Fruit fly (Drosophila melanogaster) whole organism, embryonic: ENCODE data around the gene Fnta.
A peak's percentile ranks its signal among the peaks of the same experiment; 100 is the strongest.

ENCODE experiments used
- Awh ChIP-seq: fragments of 200-800 bp; sonication (Bioruptor generic); IDR thresholded peaks from 2 replicates; pipeline ENCODE4, ENCODE4 v1.3.6; 2022; ENCODE audit warnings: missing biosample characterization, missing genetic modification characterization
- Bgb ChIP-seq: fragments of 200-800 bp; sonication (Bioruptor generic); IDR thresholded peaks from 2 replicates; pipeline ENCODE4 v1.3.6; 2022; ENCODE audit warnings: missing biosample characterization, missing genetic modification characterization; ENCODE audit not compliant: partially characterized antibody
- CG10959 ChIP-seq: fragments of 200-800 bp; sonication (Bioruptor generic); IDR thresholded peaks from 2 replicates; pipeline ENCODE4 v1.3.6; 2022; ENCODE audit warnings: missing biosample characterization, missing genetic modification characterization
- CG11093 ChIP-seq: fragments of 200-800 bp; sonication (Bioruptor generic); IDR thresholded peaks from 3 replicates; pipeline ENCODE4 v1.3.6; 2022; ENCODE audit warnings: missing biosample characterization, missing genetic modification characterization
- CG11456 ChIP-seq: fragments of 200-800 bp; sonication (Bioruptor generic); IDR thresholded peaks from 3 replicates; pipeline ENCODE4 v1.3.6; 2022; ENCODE audit warnings: missing biosample characterization, missing genetic modification characterization
- CG11695 ChIP-seq: fragments of 200-800 bp; sonication (Bioruptor generic); IDR thresholded peaks from 3 replicates; pipeline ENCODE4 v1.3.6; 2022; ENCODE audit warnings: missing biosample characterization, missing genetic modification characterization
- CG13296 ChIP-seq: fragments of 200-800 bp; sonication (Bioruptor generic); optimal IDR thresholded peaks from 3 replicates; lab custom pipeline; 2018; ENCODE audit warnings: missing biosample characterization, mild to moderate bottlenecking, missing genetic modification characterization
- CG13894 ChIP-seq: fragments of 200-800 bp; sonication (Bioruptor generic); optimal IDR thresholded peaks from 3 replicates; lab custom pipeline; 2018; ENCODE audit warnings: missing biosample characterization, mild to moderate bottlenecking, missing genetic modification characterization, moderate library complexity
- CG15269 ChIP-seq: fragments of 200-800 bp; sonication (Bioruptor generic); optimal IDR thresholded peaks from 2 replicates; lab custom pipeline; 2018; ENCODE audit warnings: missing biosample characterization, mild to moderate bottlenecking, missing genetic modification characterization, moderate library complexity
- CG16779 ChIP-seq: fragments of 200-800 bp; sonication (Bioruptor generic); IDR thresholded peaks from 2 replicates; pipeline ENCODE4 v1.3.6; 2022; ENCODE audit warnings: missing biosample characterization, missing genetic modification characterization
- CG18764 ChIP-seq: fragments of 200-800 bp; sonication (Bioruptor generic); optimal IDR thresholded peaks from 3 replicates; lab custom pipeline; 2016; ENCODE audit warnings: missing biosample characterization, missing genetic modification characterization
- CG32772 ChIP-seq: fragments of 200-800 bp; sonication (Bioruptor generic); IDR thresholded peaks from 2 replicates; pipeline ENCODE4 v1.3.6; 2022; ENCODE audit warnings: missing biosample characterization, missing genetic modification characterization
- CG3847 ChIP-seq: fragments of 200-800 bp; sonication (Bioruptor generic); IDR thresholded peaks from 2 replicates; pipeline ENCODE4 v1.3.6; 2022; ENCODE audit warnings: missing biosample characterization, missing genetic modification characterization
- CG6175 ChIP-seq: fragments of 200-800 bp; sonication (Bioruptor generic); IDR thresholded peaks from 3 replicates; pipeline ENCODE4 v1.3.6; 2022; ENCODE audit warnings: missing biosample characterization, missing genetic modification characterization
- CG6854 ChIP-seq: fragments of 200-800 bp; sonication (Bioruptor generic); optimal IDR thresholded peaks from 3 replicates; lab custom pipeline; 2017; ENCODE audit warnings: missing biosample characterization, mild to moderate bottlenecking, missing genetic modification characterization
- CG7372 ChIP-seq: fragments of 200-800 bp; sonication (Bioruptor generic); IDR thresholded peaks from 2 replicates; pipeline ENCODE4 v1.3.6; 2022; ENCODE audit warnings: missing biosample characterization, missing genetic modification characterization
- CG7745 ChIP-seq: fragments of 200-800 bp; sonication (Bioruptor generic); optimal IDR thresholded peaks from 2 replicates; lab custom pipeline; 2018; ENCODE audit warnings: missing biosample characterization, mild to moderate bottlenecking, missing genetic modification characterization, moderate library complexity
- CG7963 ChIP-seq: fragments of 200-800 bp; sonication (Bioruptor generic); IDR thresholded peaks from 3 replicates; pipeline ENCODE4 v1.3.6; 2022; ENCODE audit warnings: missing biosample characterization, missing genetic modification characterization; ENCODE audit not compliant: partially characterized antibody
- CG8388 ChIP-seq: fragments of 200-800 bp; sonication (Bioruptor generic); optimal IDR thresholded peaks from 2 replicates; lab custom pipeline; 2019; ENCODE audit warnings: missing biosample characterization, mild to moderate bottlenecking, missing genetic modification characterization, moderate library complexity
- CG8478 ChIP-seq: fragments of >200 bp; optimal IDR thresholded peaks from 2 replicates; lab custom pipeline; 2018
- CG9215 ChIP-seq: fragments of 200-800 bp; sonication (Bioruptor generic); IDR thresholded peaks from 2 replicates; pipeline ENCODE4 v1.3.6; 2022; ENCODE audit warnings: missing biosample characterization, missing genetic modification characterization
- Dad ChIP-seq: fragments of 200-800 bp; sonication (Bioruptor generic); optimal IDR thresholded peaks from 3 replicates; lab custom pipeline; 2016; ENCODE audit warnings: missing biosample characterization, missing genetic modification characterization
- Dbx ChIP-seq: fragments of 200-800 bp; sonication (Bioruptor generic); IDR thresholded peaks from 3 replicates; pipeline ENCODE4 v1.3.6; 2022; ENCODE audit warnings: missing biosample characterization, missing genetic modification characterization
- Doc2 ChIP-seq: fragments of 200-800 bp; sonication (Bioruptor generic); IDR thresholded peaks from 2 replicates; pipeline ENCODE4 v1.3.6; 2022; ENCODE audit warnings: missing biosample characterization, missing genetic modification characterization
- Ets65A ChIP-seq: fragments of 200-800 bp; sonication (Bioruptor generic); peaks from one replicate; lab custom pipeline; 2016; ENCODE audit warnings: missing biosample characterization, missing genetic modification characterization
- GATAe ChIP-seq: fragments of 200-800 bp; sonication (Bioruptor generic); conservative IDR thresholded peaks from 2 replicates; pipeline ENCODE4 v1.3.6; 2022; ENCODE audit warnings: missing biosample characterization, missing genetic modification characterization
- Hr78 ChIP-seq, 2 experiments: fragments of 200-800 bp in 1 of 2; fragments of >200 bp in 1 of 2; sonication (Bioruptor generic) in 1 of 2; optimal IDR thresholded peaks; 2 replicates each; lab custom pipeline; 2017 to 2019; ENCODE audit warnings: missing biosample characterization in 2 of 2, missing genetic modification characterization in 2 of 2, mild to moderate bottlenecking in 1 of 2, moderate library complexity in 1 of 2
- Med ChIP-seq: fragments of 200-800 bp; sonication (Bioruptor generic); peaks from one replicate; lab custom pipeline; 2016; ENCODE audit warnings: missing biosample characterization, missing genetic modification characterization, mild to moderate bottlenecking, inconsistent platforms, moderate library complexity
- Six4 ChIP-seq: fragments of 200-800 bp; sonication (Bioruptor generic); optimal IDR thresholded peaks from 2 replicates; lab custom pipeline; 2016; ENCODE audit warnings: missing biosample characterization, missing genetic modification characterization
- ash1 ChIP-seq: fragments of 200-800 bp; sonication (Bioruptor generic); optimal IDR thresholded peaks from 2 replicates; lab custom pipeline; 2018; ENCODE audit warnings: missing biosample characterization, mild to moderate bottlenecking, missing genetic modification characterization
- btn ChIP-seq: fragments of 200-800 bp; sonication (Bioruptor generic); optimal IDR thresholded peaks from 2 replicates; lab custom pipeline; 2016; ENCODE audit warnings: missing biosample characterization, missing genetic modification characterization
- chif ChIP-seq, 2 experiments: fragments of 200-800 bp; sonication (Bioruptor generic); optimal IDR thresholded peaks; 3 replicates each; lab custom pipeline; 2016; ENCODE audit warnings: missing biosample characterization in 2 of 2, missing genetic modification characterization in 2 of 2
- chinmo ChIP-seq: fragments of 200-800 bp; sonication (Bioruptor generic); IDR thresholded peaks from 4 replicates; pipeline ENCODE4 v1.3.6; 2022; ENCODE audit warnings: missing biosample characterization, missing genetic modification characterization; ENCODE audit not compliant: partially characterized antibody
- chn ChIP-seq: fragments of 200-800 bp; sonication (Bioruptor generic); optimal IDR thresholded peaks from 2 replicates; lab custom pipeline; 2016; ENCODE audit warnings: missing biosample characterization, missing genetic modification characterization
- ci ChIP-seq: fragments of 200-800 bp; sonication (Bioruptor generic); IDR thresholded peaks from 3 replicates; pipeline ENCODE4 v1.3.6; 2022; ENCODE audit warnings: missing biosample characterization, missing genetic modification characterization
- corto ChIP-seq: fragments of 200-800 bp; sonication (Bioruptor generic); optimal IDR thresholded peaks from 2 replicates; lab custom pipeline; 2016; ENCODE audit warnings: missing biosample characterization, mild to moderate bottlenecking, missing genetic modification characterization, moderate library complexity
- danr ChIP-seq: fragments of 200-800 bp; sonication (Bioruptor generic); IDR thresholded peaks from 2 replicates; pipeline ENCODE4 v1.3.6; 2022; ENCODE audit warnings: missing biosample characterization, missing genetic modification characterization
- eyg ChIP-seq: fragments of 200-800 bp; sonication (Bioruptor generic); optimal IDR thresholded peaks from 3 replicates; lab custom pipeline; 2016; ENCODE audit warnings: missing biosample characterization, missing genetic modification characterization
- inv ChIP-seq: fragments of 200-800 bp; sonication (Bioruptor generic); IDR thresholded peaks from 2 replicates; pipeline ENCODE4 v1.3.6; 2022; ENCODE audit warnings: missing biosample characterization, missing genetic modification characterization; ENCODE audit not compliant: partially characterized antibody
- kni ChIP-seq: fragments of 200-800 bp; sonication (Bioruptor generic); optimal IDR thresholded peaks from 3 replicates; lab custom pipeline; 2017; ENCODE audit warnings: mild to moderate bottlenecking, missing biosample characterization, missing genetic modification reagents, missing genetic modification characterization
- lilli ChIP-seq: fragments of 200-800 bp; sonication (Bioruptor generic); optimal IDR thresholded peaks from 3 replicates; lab custom pipeline; 2016; ENCODE audit warnings: missing biosample characterization, missing genetic modification characterization
- shn ChIP-seq: fragments of 200-800 bp; sonication (Bioruptor generic); optimal IDR thresholded peaks from 3 replicates; lab custom pipeline; 2016; ENCODE audit warnings: missing biosample characterization, missing genetic modification characterization
- slou ChIP-seq: fragments of 200-800 bp; sonication (Bioruptor generic); optimal IDR thresholded peaks from 3 replicates; lab custom pipeline; 2016; ENCODE audit warnings: missing biosample characterization, missing genetic modification characterization
- sr ChIP-seq: fragments of 200-800 bp; sonication (Bioruptor generic); IDR thresholded peaks from 3 replicates; pipeline ENCODE4 v1.3.6; 2022; ENCODE audit warnings: missing biosample characterization, missing genetic modification characterization
- sug ChIP-seq: fragments of 200-800 bp; optimal IDR thresholded peaks from 2 replicates; lab custom pipeline; 2019; ENCODE audit warnings: missing biosample characterization, mild to moderate bottlenecking, missing genetic modification characterization, moderate library complexity
- vfl ChIP-seq: fragments of 200-800 bp; sonication (Bioruptor generic); optimal IDR thresholded peaks from 2 replicates; lab custom pipeline; 2016; ENCODE audit warnings: missing biosample characterization, missing genetic modification characterization
- vnd ChIP-seq: fragments of 200-800 bp; sonication (Bioruptor generic); IDR thresholded peaks from 3 replicates; pipeline ENCODE4 v1.3.6; 2022; ENCODE audit warnings: missing biosample characterization, missing genetic modification characterization; ENCODE audit not compliant: partially characterized antibody
- vvl ChIP-seq: fragments of 200-800 bp; sonication (Bioruptor generic); IDR thresholded peaks from 2 replicates; pipeline ENCODE4 v1.3.6; 2022; ENCODE audit warnings: missing biosample characterization, missing genetic modification characterization
- yki ChIP-seq: fragments of >200 bp; optimal IDR thresholded peaks from 3 replicates; lab custom pipeline; 2018

Gene Fnta

DNA sequence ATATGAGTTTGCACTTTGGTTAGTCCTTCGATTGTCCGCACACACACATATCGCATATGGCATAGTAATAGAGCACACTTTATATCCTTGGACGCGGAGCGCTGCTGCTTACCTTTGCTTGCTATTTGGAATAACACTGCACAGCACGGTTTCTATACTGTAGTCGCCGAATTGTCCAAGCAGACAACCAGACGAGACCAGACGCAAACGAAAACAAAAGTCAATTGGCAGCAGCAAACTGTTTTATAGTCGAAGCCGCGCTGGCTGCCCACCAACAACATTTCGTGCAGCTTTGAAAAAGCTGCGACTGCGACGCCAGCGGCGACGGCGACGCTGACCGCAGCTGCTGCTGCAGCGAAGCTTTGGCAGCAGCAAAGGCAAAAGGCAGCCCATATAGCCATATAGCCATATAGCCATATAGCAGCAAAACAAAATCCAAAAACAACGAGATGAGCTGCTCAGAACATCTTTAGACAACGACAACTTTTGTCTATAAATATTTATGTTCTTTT lies 28.7 kb downstream of the Fnta start, which contains the start of gene slf (continued):
- TF ChIP-seq vvl (GFP tag; lab: Robert Waterston, UW) (0 out of 2 replicates have a peak, but pooled peaks have one; percentile 16), CG9215 (no peak), GATAe (GFP tag; lab: Robert Waterston, UW) (no peak), inv (peak; percentile 10; the same call in 1 of the 2 replicates), CG6854 (no peak), ash1 (GFP tag; lab: Kevin White, UChicago) (no peak), btn (GFP tag; lab: Kevin White, UChicago) (no peak), CG13296 (GFP tag; lab: Kevin White, UChicago) (no peak), CG18764 (GFP tag; lab: Kevin White, UChicago) (no peak), slou (GFP tag; lab: Kevin White, UChicago) (no peak), CG6175 (GFP tag; lab: Robert Waterston, UW) (no peak), chinmo (GFP tag; lab: Robert Waterston, UW) (peak; percentile 93), lilli (GFP tag; lab: Kevin White, UChicago) (peak; percentile 17), Bgb (GFP tag; lab: Robert Waterston, UW) (no peak), vfl (GFP tag; lab: Kevin White, UChicago) (no peak), eyg (GFP tag; lab: Kevin White, UChicago) (no peak), CG7745 (tag; lab: Kevin White, UChicago) (no peak), corto (GFP tag; lab: Kevin White, UChicago) (no peak), chif (GFP tag; optimal IDR thresholded peaks at IDR 0.05; lab: Kevin White, UChicago) (no peak), Dbx (0 out of 3 replicates have a peak, but pooled peaks have one; percentile 7), CG11695 (GFP tag; lab: Robert Waterston, UW) (no peak), vnd (no peak), danr (GFP tag; lab: Robert Waterston, UW) (no peak)

dm6 chr2L:4800033-4800432 lies 30.5 kb downstream of the Fnta start:
- no peak for TF ChIP-seq CG11093 (GFP tag; lab: Robert Waterston, UW)
- no peak for TF ChIP-seq CG3847 (GFP tag; lab: Robert Waterston, UW)
- TF ChIP-seq CG11456 (GFP tag; lab: Robert Waterston, UW), result peak; percentile 4; the same call in 1 of the 3 replicates
- TF ChIP-seq kni (GFP tag; lab: Kevin White, UChicago), result no peak
- peak; percentile 47 for TF ChIP-seq Med
- TF ChIP-seq chinmo (GFP tag; lab: Robert Waterston, UW), result 0 out of 4 replicates have a peak, but pooled peaks have one; percentile 25
- TF ChIP-seq Six4 (GFP tag; lab: Kevin White, UChicago), result no peak
- 0 out of 3 replicates have a peak, but pooled peaks have one; percentile 26 for TF ChIP-seq ci
- TF ChIP-seq CG32772 (GFP tag; lab: Robert Waterston, UW), result no peak
- TF ChIP-seq sug, result no peak
- peak; percentile 9 for TF ChIP-seq CG8388 (GFP tag; lab: Kevin White, UChicago)

- TF ChIP-seq CG15269 (tag; lab: Kevin White, UChicago) (peak; percentile 21), Awh (GFP tag; lab: Robert Waterston, UW) (peak; percentile 90), Dad (no peak)
Observed at dm6 chr2L:4798894-4799293, 31.6 kb downstream of the Fnta start.

DNA sequence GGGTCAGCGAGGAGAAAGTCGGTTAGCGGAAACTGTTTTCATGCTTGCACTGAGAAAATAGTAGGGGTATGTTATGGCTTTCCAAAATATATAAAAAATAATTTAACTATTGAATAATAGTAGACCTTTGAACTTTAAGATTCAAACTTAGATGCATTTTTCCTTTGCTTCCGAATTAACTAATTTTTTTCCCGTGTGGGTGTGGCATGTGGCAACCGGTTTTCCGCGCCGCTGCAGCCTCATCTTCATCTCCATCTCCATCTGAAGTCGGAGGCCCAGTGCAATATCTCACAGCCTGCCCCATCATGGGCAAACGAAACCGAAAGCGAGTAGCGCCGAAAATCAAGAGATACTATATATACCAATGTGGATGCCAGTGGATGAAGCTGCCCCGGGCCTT lies 32.9 kb downstream of the Fnta start:
- no peak for TF ChIP-seq CG13894 (tag; lab: Kevin White, UChicago)
- no peak for TF ChIP-seq shn (GFP tag; lab: Kevin White, UChicago)
- TF ChIP-seq CG16779 (GFP tag; lab: Robert Waterston, UW), result no peak
- no peak for TF ChIP-seq CG7963 (GFP tag; lab: Robert Waterston, UW)
- TF ChIP-seq CG8478 (lab: Kevin White, UChicago), result no peak
- no peak for TF ChIP-seq CG10959 (GFP tag; lab: Robert Waterston, UW)
- TF ChIP-seq Hr78 (GFP tag; optimal IDR thresholded peaks at IDR 0.05; lab: Kevin White, UChicago), result peak in 1 of 2 experiments; percentile 29
- TF ChIP-seq Ets65A (GFP tag; lab: Kevin White, UChicago), result peak; percentile 27
- no peak for TF ChIP-seq Doc2
- no peak for TF ChIP-seq CG7372 (GFP tag; lab: Robert Waterston, UW)
- no peak for TF ChIP-seq yki (lab: Kevin White, UChicago)
- TF ChIP-seq chn (GFP tag; lab: Kevin White, UChicago), result no peak
- TF ChIP-seq sr, result no peak
